Worm (Caenorhabditis elegans): ENCODE results near the gene nhr-108.

DNA sequence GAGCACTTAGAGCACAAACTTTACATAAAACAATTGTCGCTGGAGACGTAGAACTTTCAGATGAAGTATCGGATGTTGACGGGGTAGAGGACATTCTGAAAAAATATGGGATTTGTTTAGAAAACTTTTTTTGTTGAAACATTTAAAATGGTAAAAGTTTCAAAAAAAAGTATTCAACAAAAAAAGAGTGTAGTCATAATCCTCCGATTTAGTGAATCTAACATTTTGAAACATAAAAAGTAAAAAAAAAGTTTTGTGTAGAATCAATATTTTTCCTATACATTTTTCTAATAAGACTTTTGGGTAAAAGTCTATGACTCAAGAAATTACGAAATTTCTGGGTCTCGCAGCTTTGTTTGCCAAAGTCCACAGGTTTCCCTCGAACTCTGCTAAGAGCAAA lies 27.6 kb downstream of the nhr-108 start, which contains the start of gene nhr-213:
- no peak for TF ChIP-seq ama-1 (optimal IDR thresholded peaks at IDR 0.05)
- TF ChIP-seq hnd-1 (tag; optimal IDR thresholded peaks at IDR 0.05) = no peak
- no peak for TF ChIP-seq pes-1 (GFP tag; IDR thresholded peaks at IDR 0.05)
- TF ChIP-seq tra-4 (tag; optimal IDR thresholded peaks at IDR 0.05) = no peak
